Worm (Caenorhabditis elegans) whole organism, L3 larva: ENCODE data around the gene cyp-13B2.

ENCODE experiments used
- R02D3.7 ChIP-seq: fragments of 150-350 bp; optimal IDR thresholded peaks from 2 replicates; lab custom pipeline; 2014; ENCODE audit warnings: missing biosample characterization, missing genetic modification characterization
- ZK546.5 ChIP-seq: sonication (generic microtip); optimal IDR thresholded peaks from 2 replicates; lab custom pipeline; 2017; ENCODE audit warnings: missing biosample characterization, missing genetic modification characterization
- egl-27 ChIP-seq: sonication (generic microtip); optimal IDR thresholded peaks from 4 replicates; lab custom pipeline; 2017; ENCODE audit warnings: missing biosample characterization, missing genetic modification reagents, missing genetic modification characterization
- elt-3 ChIP-seq, 3 experiments: fragments of 150-350 bp in 1 of 3; sonication (generic microtip) in 2 of 3; optimal IDR thresholded peaks; 2 replicates in 2 of 3; 4 replicates in 1 of 3; lab custom pipeline; 2014 to 2017; ENCODE audit warnings: missing biosample characterization in 3 of 3, missing genetic modification characterization in 3 of 3
- lin-15B ChIP-seq: fragments of 150-350 bp; optimal IDR thresholded peaks from 2 replicates; lab custom pipeline; 2014; ENCODE audit warnings: missing biosample characterization, missing genetic modification characterization
- nhr-12 ChIP-seq: fragments of 150-350 bp; optimal IDR thresholded peaks from 2 replicates; lab custom pipeline; 2014; ENCODE audit warnings: missing biosample characterization, missing genetic modification characterization
- nhr-237 ChIP-seq: fragments of 150-350 bp; optimal IDR thresholded peaks from 2 replicates; lab custom pipeline; 2014; ENCODE audit warnings: missing biosample characterization, missing genetic modification characterization
- pha-4 ChIP-seq: fragments of 150-350 bp; optimal IDR thresholded peaks from 2 replicates; lab custom pipeline; 2014; ENCODE audit warnings: missing biosample characterization, missing genetic modification reagents, missing genetic modification characterization
- pqm-1 ChIP-seq: fragments of 150-350 bp; optimal IDR thresholded peaks from 2 replicates; lab custom pipeline; 2017; ENCODE audit warnings: missing biosample characterization, missing genetic modification characterization, inconsistent platforms
- sea-2 ChIP-seq: fragments of 150-350 bp; sonication (generic microtip); optimal IDR thresholded peaks from 4 replicates; lab custom pipeline; 2014; ENCODE audit warnings: missing biosample characterization, missing genetic modification reagents, missing genetic modification characterization
- snpc-4 ChIP-seq: fragments of 150-350 bp; optimal IDR thresholded peaks from 2 replicates; lab custom pipeline; 2014; ENCODE audit warnings: missing biosample characterization, missing genetic modification characterization
- tbx-2 ChIP-seq: sonication (generic microtip); optimal IDR thresholded peaks from 2 replicates; lab custom pipeline; 2016; ENCODE audit warnings: mild to moderate bottlenecking, missing genetic modification characterization, missing compliant biosample characterization
- unc-39 ChIP-seq: sonication (generic microtip); optimal IDR thresholded peaks from 4 replicates; lab custom pipeline; 2017; ENCODE audit warnings: missing biosample characterization, missing genetic modification characterization
- unc-62 ChIP-seq: fragments of 150-350 bp; sonication (generic microtip); optimal IDR thresholded peaks from 4 replicates; lab custom pipeline; 2014; ENCODE audit warnings: missing biosample characterization, missing genetic modification reagents, missing genetic modification characterization

DNA sequence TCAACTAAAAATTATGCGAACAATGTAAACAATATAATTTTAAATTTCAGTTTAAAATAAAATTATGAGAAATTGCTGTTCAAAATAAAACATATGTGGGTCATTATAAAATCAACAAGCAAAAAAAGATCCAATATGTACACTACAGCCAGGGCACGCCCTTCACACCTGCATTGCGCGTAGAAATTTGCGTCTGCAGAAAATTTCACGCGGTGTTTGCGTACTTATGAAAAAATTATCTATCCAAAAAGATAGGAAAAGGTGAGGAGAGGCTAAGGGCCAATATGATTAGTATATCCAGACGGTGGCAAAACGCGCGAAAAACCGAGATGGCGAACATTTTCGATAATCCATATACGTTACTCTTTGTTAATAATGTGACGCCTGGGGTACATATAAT lies 19.1 kb downstream of the cyp-13B2 start:
- TF ChIP-seq ZK546.5 (tag; lab: Kevin White, UChicago), result no peak
- TF ChIP-seq nhr-237 (tag; lab: Kevin White, UChicago), result no peak
- TF ChIP-seq unc-62, result no peak
- TF ChIP-seq sea-2 (GFP tag; lab: Kevin White, UChicago), result no peak
- TF ChIP-seq elt-3 (tag; optimal IDR thresholded peaks at IDR 0.05; lab: Kevin White, UChicago), result no peak
- no peak for TF ChIP-seq unc-39
- no peak for TF ChIP-seq egl-27 (tag; lab: Kevin White, UChicago)
- no peak for TF ChIP-seq snpc-4 (tag; lab: Kevin White, UChicago)
- no peak for TF ChIP-seq nhr-12 (tag; lab: Kevin White, UChicago)
- TF ChIP-seq pha-4 (tag; lab: Kevin White, UChicago), result no peak
- no peak for TF ChIP-seq tbx-2 (tag; lab: Kevin White, UChicago)
- no peak for TF ChIP-seq lin-15B (tag; lab: Kevin White, UChicago)
- TF ChIP-seq R02D3.7 (tag; lab: Kevin White, UChicago), result no peak
- TF ChIP-seq pqm-1 (tag; lab: Kevin White, UChicago), result no peak
